Worm (Caenorhabditis elegans): ENCODE results near the gene clc-22.

clc-22 gene

DNA sequence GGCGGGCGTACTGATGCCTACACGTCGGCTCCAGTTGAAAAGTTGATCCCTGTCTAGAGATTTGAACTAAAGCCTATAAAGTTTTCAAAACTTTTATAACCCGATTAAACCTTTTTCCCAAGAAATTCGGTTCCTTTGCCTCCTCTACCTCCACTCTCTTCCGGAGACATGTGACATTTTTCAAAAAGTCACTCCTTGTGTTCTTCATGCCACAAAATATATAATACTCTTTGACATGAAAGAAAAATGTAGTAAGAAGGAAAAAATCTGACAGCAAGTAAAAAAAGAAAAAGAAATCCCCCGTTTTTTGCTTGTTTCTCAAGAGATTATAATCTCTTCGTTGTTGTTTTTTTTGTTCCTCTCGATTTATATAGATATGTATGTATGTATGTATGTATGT lies 41.0 kb downstream of the clc-22 start:
- TF ChIP-seq C34F6.9 (tag; optimal IDR thresholded peaks at IDR 0.05) (peak; percentile 41), Y55F3AM.14 (GFP tag; optimal IDR thresholded peaks at IDR 0.05) (no peak), nhr-6 (tag; optimal IDR thresholded peaks at IDR 0.05) (no peak), unc-55 (GFP tag; optimal IDR thresholded peaks at IDR 0.05) (peak; percentile 19), egl-27 (tag; optimal IDR thresholded peaks at IDR 0.05) (no peak), nhr-77 (tag; optimal IDR thresholded peaks at IDR 0.05) (no peak), mdl-1 (tag; optimal IDR thresholded peaks at IDR 0.05) (no peak), sma-3 (GFP tag; optimal IDR thresholded peaks at IDR 0.05) (no peak), nhr-23 (tag; optimal IDR thresholded peaks at IDR 0.05) (no peak), nhr-25 (tag; optimal IDR thresholded peaks at IDR 0.05) (no peak), nhr-237 (tag; optimal IDR thresholded peaks at IDR 0.05) (no peak)

DNA sequence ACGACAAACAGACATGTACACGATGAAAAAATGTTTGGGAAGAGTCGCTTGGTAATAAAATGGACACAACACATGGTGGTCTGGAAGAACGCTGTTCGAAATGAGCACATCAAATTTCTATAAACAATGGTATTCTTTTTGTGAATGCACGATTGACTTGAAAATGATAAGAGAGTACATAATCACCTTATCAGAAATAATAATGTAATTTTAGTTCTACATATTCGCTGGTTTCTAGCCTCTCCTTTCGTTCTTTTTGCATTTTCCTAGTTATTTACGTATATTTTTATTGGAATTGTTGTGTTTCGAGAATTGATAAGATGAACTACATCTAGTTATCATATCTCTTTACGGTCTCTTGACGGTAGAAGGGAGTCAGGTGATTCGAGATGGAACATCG lies 41.9 kb downstream of the clc-22 start:
- TF ChIP-seq nhr-6 (tag; optimal IDR thresholded peaks at IDR 0.05) (no peak), ceh-82 (tag; optimal IDR thresholded peaks at IDR 0.05) (no peak), nhr-237 (tag; optimal IDR thresholded peaks at IDR 0.05) (no peak), nhr-25 (tag; optimal IDR thresholded peaks at IDR 0.05) (no peak), nhr-12 (tag; optimal IDR thresholded peaks at IDR 0.05) (no peak), mab-5 (tag; optimal IDR thresholded peaks at IDR 0.05) (no peak), fos-1 (tag; optimal IDR thresholded peaks at IDR 0.05) (peak; percentile 70), Y55F3AM.14 (GFP tag; optimal IDR thresholded peaks at IDR 0.05) (no peak), sma-3 (GFP tag; optimal IDR thresholded peaks at IDR 0.05) (peak; percentile 1)

DNA sequence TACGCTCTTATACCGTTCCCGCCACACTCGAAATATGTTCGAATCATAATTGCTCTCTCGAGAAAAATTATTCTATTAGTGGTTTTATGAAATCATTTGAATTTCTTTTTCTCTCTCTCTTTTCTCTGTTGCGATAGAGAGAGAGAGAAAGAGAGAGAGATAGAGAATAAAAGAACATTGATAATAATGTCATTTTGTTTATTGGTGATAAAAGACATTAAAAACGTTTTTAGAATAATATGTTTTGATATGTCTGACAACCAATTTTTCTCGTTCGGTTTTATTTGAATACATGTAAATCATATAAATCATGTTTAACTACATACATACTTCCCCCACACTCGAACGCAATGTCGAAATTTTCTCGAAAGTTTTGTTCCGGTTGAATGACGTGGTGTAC lies 42.9 kb downstream of the clc-22 start:
- TF ChIP-seq zag-1 (tag; optimal IDR thresholded peaks at IDR 0.05) (no peak), crh-2 (tag; optimal IDR thresholded peaks at IDR 0.05) (peak; percentile 53), sma-9 (GFP tag; optimal IDR thresholded peaks at IDR 0.05) (no peak), sma-9 (tag; optimal IDR thresholded peaks at IDR 0.05) (no peak), unc-39 (tag; optimal IDR thresholded peaks at IDR 0.05) (no peak), ztf-4 (tag; optimal IDR thresholded peaks at IDR 0.05) (no peak), egl-27 (tag; optimal IDR thresholded peaks at IDR 0.05) (no peak), fos-1 (tag; optimal IDR thresholded peaks at IDR 0.05) (peak; percentile 37), skn-1 (tag; optimal IDR thresholded peaks at IDR 0.05) (no peak), ZK546.5 (tag; optimal IDR thresholded peaks at IDR 0.05) (no peak), nhr-12 (tag; optimal IDR thresholded peaks at IDR 0.05) (no peak), lsy-2 (tag; optimal IDR thresholded peaks at IDR 0.05) (peak in 1 of 2 experiments; percentile 11), ama-1 (optimal IDR thresholded peaks at IDR 0.05) (no peak), nhr-21 (tag; optimal IDR thresholded peaks at IDR 0.05) (no peak), snpc-4 (tag; optimal IDR thresholded peaks at IDR 0.05) (no peak), R02D3.7 (tag; optimal IDR thresholded peaks at IDR 0.05) (no peak), mab-5 (tag; optimal IDR thresholded peaks at IDR 0.05) (no peak), unc-55 (GFP tag; optimal IDR thresholded peaks at IDR 0.05) (peak; percentile 32), sma-3 (GFP tag; optimal IDR thresholded peaks at IDR 0.05) (peak; percentile 35), mdl-1 (tag; optimal IDR thresholded peaks at IDR 0.05) (no peak), sem-4 (tag; optimal IDR thresholded peaks at IDR 0.05) (no peak)

DNA sequence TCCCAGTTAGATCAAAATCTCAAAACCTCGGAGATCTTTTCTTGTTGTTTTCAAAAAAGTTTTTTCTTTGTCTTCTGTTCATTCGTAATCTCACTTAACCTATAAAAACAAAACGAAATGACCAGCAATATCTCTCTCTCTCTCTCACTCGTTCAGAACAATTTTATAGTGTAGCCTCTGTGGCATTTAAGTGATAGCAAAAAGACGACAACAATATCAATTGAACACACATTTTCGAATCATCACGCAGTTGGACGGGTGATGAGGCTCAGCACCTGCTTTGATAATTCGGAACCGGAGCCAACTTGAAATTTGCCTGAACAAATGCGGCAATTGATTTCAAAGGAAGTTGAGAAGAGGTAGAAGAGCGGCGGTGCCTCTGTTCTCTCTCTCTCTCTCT lies 43.5 kb downstream of the clc-22 start:
- TF ChIP-seq nhr-129 (tag; optimal IDR thresholded peaks at IDR 0.05): peak; percentile 8
- TF ChIP-seq alr-1 (tag; optimal IDR thresholded peaks at IDR 0.05): no peak

DNA sequence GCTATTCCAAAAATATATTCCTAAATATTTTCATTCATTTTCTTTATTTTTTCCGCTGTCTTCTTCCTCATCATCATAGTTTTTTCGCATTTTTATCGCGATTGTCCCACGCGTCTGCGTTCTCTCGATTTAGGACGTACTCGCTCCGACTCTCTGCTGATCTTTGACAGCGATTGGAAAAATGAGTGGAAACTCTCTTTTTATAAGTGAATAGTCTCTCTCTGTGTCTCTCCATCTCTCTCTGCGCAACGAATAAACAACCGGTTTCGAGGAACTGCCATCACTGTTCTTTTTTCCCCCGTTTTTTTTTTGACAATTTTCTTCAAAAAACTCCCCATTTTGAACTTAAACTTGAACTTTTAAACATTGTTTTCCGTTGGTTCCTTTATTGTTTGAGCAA lies 44.5 kb downstream of the clc-22 start:
- peak; percentile 24 for TF ChIP-seq fos-1 (tag; optimal IDR thresholded peaks at IDR 0.05)
- TF ChIP-seq sem-4 (tag; optimal IDR thresholded peaks at IDR 0.05): peak; percentile 3
- peak; percentile 69 for TF ChIP-seq sma-9 (GFP tag; optimal IDR thresholded peaks at IDR 0.05)
- no peak for TF ChIP-seq sma-9 (tag; optimal IDR thresholded peaks at IDR 0.05)
- no peak for TF ChIP-seq lin-11 (tag; optimal IDR thresholded peaks at IDR 0.05)
- TF ChIP-seq crh-2 (tag; optimal IDR thresholded peaks at IDR 0.05): peak; percentile 12
- peak; percentile 60 for TF ChIP-seq blmp-1 (tag; optimal IDR thresholded peaks at IDR 0.05; ENCODE audit: insufficient read depth)
- TF ChIP-seq aly-2 (tag; optimal IDR thresholded peaks at IDR 0.05): no peak
- peak; percentile 47 for TF ChIP-seq F13H6.1 (tag; optimal IDR thresholded peaks at IDR 0.05)
- TF ChIP-seq gmeb-1 (tag; optimal IDR thresholded peaks at IDR 0.05): peak; percentile 17
- TF ChIP-seq egl-27 (tag; optimal IDR thresholded peaks at IDR 0.05): no peak
- TF ChIP-seq lsy-2 (tag; optimal IDR thresholded peaks at IDR 0.05): peak in 1 of 2 experiments; percentile 12
- no peak for TF ChIP-seq skn-1 (tag; optimal IDR thresholded peaks at IDR 0.05)
- TF ChIP-seq sma-3 (GFP tag; optimal IDR thresholded peaks at IDR 0.05): peak; percentile 14
- TF ChIP-seq mbf-1 (tag; optimal IDR thresholded peaks at IDR 0.05): no peak
- TF ChIP-seq C34F6.9 (tag; optimal IDR thresholded peaks at IDR 0.05): peak; percentile 6
- no peak for TF ChIP-seq Y55F3AM.14 (GFP tag; optimal IDR thresholded peaks at IDR 0.05)
- TF ChIP-seq nhr-129 (tag; optimal IDR thresholded peaks at IDR 0.05): peak; percentile 9
- peak; percentile 82 for TF ChIP-seq nhr-25 (tag; optimal IDR thresholded peaks at IDR 0.05)
